Worm (Caenorhabditis elegans) whole organism, early embryonic: ENCODE results near the gene Y7A5A.3.

ENCODE experiments used
- B0310.2 ChIP-seq: sonication (generic microtip); optimal IDR thresholded peaks from 2 replicates; lab custom pipeline; 2016; ENCODE audit warnings: mild to moderate bottlenecking, missing genetic modification characterization, missing compliant biosample characterization
- ama-1 ChIP-seq: fragments of 150-350 bp; optimal IDR thresholded peaks from 2 replicates; lab custom pipeline; 2014
- ceh-13 ChIP-seq: fragments of 200-800 bp; sonication (Bioruptor generic); optimal IDR thresholded peaks from 2 replicates; lab custom pipeline; 2018; ENCODE audit warnings: mild to moderate bottlenecking, missing genetic modification characterization, missing compliant biosample characterization
- flt-1 ChIP-seq: fragments of 200-800 bp; sonication (Bioruptor generic); IDR thresholded peaks from 2 replicates; pipeline ENCODE4 v1.3.6; 2022; ENCODE audit warnings: missing genetic modification characterization, missing compliant biosample characterization
- pes-1 ChIP-seq: fragments of 200-800 bp; sonication (Bioruptor generic); IDR thresholded peaks from 2 replicates; pipeline ENCODE4 v1.3.6; 2022; ENCODE audit warnings: missing genetic modification reagents, missing genetic modification characterization, missing compliant biosample characterization
- scrt-1 ChIP-seq: fragments of 200-800 bp; sonication (Bioruptor generic); IDR thresholded peaks from 2 replicates; pipeline ENCODE4 v1.3.6; 2022; ENCODE audit warnings: missing genetic modification characterization, missing compliant biosample characterization
- sea-1 ChIP-seq: fragments of 200-800 bp; sonication (Bioruptor generic); conservative IDR thresholded peaks from 2 replicates; pipeline ENCODE4 v1.3.6; 2022; ENCODE audit warnings: missing genetic modification characterization, missing compliant biosample characterization

- no peak for TF ChIP-seq pes-1
- TF ChIP-seq sea-1 (GFP tag; lab: Robert Waterston, UW) = no peak
- TF ChIP-seq ama-1 (lab: Kevin White, UChicago) = no peak
- no peak for TF ChIP-seq B0310.2 (tag; lab: Kevin White, UChicago)
- no peak for TF ChIP-seq flt-1 (GFP tag; lab: Robert Waterston, UW)
- no peak for TF ChIP-seq scrt-1
- TF ChIP-seq ceh-13 (GFP tag; lab: Kevin White, UChicago) = no peak
Observed at ce11 chrX:15773262-15773908, 11.1 kb downstream of the Y7A5A.3 start, which contains the start of gene Y7A5A.13.
